Fruit fly (Drosophila melanogaster) whole organism, embryonic: ENCODE measurements around the gene Tsp5D.

Source experiments
- Abd-B ChIP-seq: fragments of 200-800 bp; sonication (Bioruptor generic); optimal IDR thresholded peaks from 2 replicates; lab custom pipeline; 2018; ENCODE audit warnings: missing biosample characterization, mild to moderate bottlenecking, missing genetic modification characterization, moderate library complexity
- Bdp1 ChIP-seq: fragments of 200-800 bp; sonication (Bioruptor generic); optimal IDR thresholded peaks from 3 replicates; lab custom pipeline; 2016; ENCODE audit warnings: missing biosample characterization, missing genetic modification characterization
- CG12071 ChIP-seq: fragments of 200-800 bp; sonication (Bioruptor generic); optimal IDR thresholded peaks from 3 replicates; lab custom pipeline; 2018; ENCODE audit warnings: missing biosample characterization, mild to moderate bottlenecking, missing genetic modification characterization
- CG13123 ChIP-seq: fragments of 200-800 bp; sonication (Bioruptor generic); optimal IDR thresholded peaks from 2 replicates; lab custom pipeline; 2016; ENCODE audit warnings: missing biosample characterization, missing genetic modification characterization
- CG13287 ChIP-seq: fragments of 200-800 bp; sonication (Bioruptor generic); IDR thresholded peaks from 2 replicates; pipeline ENCODE4 v1.3.6; 2022; ENCODE audit warnings: missing biosample characterization, missing genetic modification characterization; ENCODE audit not compliant: partially characterized antibody
- CG14965 ChIP-seq: fragments of 200-800 bp; sonication (Bioruptor generic); optimal IDR thresholded peaks from 2 replicates; lab custom pipeline; 2016; ENCODE audit warnings: missing biosample characterization, missing genetic modification characterization, borderline replicate concordance
- CG1602 ChIP-seq: fragments of 200-800 bp; sonication (Bioruptor generic); optimal IDR thresholded peaks from 3 replicates; lab custom pipeline; 2016; ENCODE audit warnings: missing biosample characterization, missing genetic modification characterization
- CG16815 ChIP-seq: fragments of 200-800 bp; sonication (Bioruptor generic); optimal IDR thresholded peaks from 3 replicates; lab custom pipeline; 2017; ENCODE audit warnings: missing biosample characterization, mild to moderate bottlenecking, missing genetic modification characterization
- CG17361 ChIP-seq: fragments of 200-800 bp; sonication (Bioruptor generic); IDR thresholded peaks from 3 replicates; pipeline ENCODE4 v1.3.6; 2022; ENCODE audit warnings: missing biosample characterization, missing genetic modification characterization
- CG3163 ChIP-seq: fragments of 200-800 bp; sonication (Bioruptor generic); optimal IDR thresholded peaks from 3 replicates; lab custom pipeline; 2016; ENCODE audit warnings: missing biosample characterization, missing genetic modification characterization
- CG3407 ChIP-seq: fragments of 200-800 bp; sonication (Bioruptor generic); optimal IDR thresholded peaks from 2 replicates; lab custom pipeline; 2018; ENCODE audit warnings: missing biosample characterization, mild to moderate bottlenecking, missing genetic modification characterization
- CG4424 ChIP-seq: fragments of 200-800 bp; sonication (Bioruptor generic); optimal IDR thresholded peaks from 3 replicates; lab custom pipeline; 2016; ENCODE audit warnings: missing biosample characterization, missing genetic modification characterization
- CG6272 ChIP-seq: fragments of 200-800 bp; sonication (Bioruptor generic); IDR thresholded peaks from 2 replicates; pipeline ENCODE4 v1.3.6; 2022; ENCODE audit warnings: missing biosample characterization, missing genetic modification characterization
- CG6791 ChIP-seq: fragments of 200-800 bp; sonication (Bioruptor generic); IDR thresholded peaks from 3 replicates; pipeline ENCODE4 v1.3.6; 2022; ENCODE audit warnings: missing biosample characterization, missing genetic modification characterization; ENCODE audit not compliant: partially characterized antibody
- CG7928 ChIP-seq: fragments of 200-800 bp; sonication (Bioruptor generic); optimal IDR thresholded peaks from 2 replicates; lab custom pipeline; 2017; ENCODE audit warnings: missing biosample characterization, mild to moderate bottlenecking, missing genetic modification characterization
- CG8359 ChIP-seq: fragments of 200-800 bp; sonication (Bioruptor generic); optimal IDR thresholded peaks from 2 replicates; lab custom pipeline; 2017; ENCODE audit warnings: missing biosample characterization, mild to moderate bottlenecking, missing genetic modification characterization, borderline replicate concordance
- CoRest ChIP-seq: fragments of 200-800 bp; sonication (Bioruptor generic); optimal IDR thresholded peaks from 3 replicates; lab custom pipeline; 2018; ENCODE audit warnings: missing biosample characterization, mild to moderate bottlenecking, missing genetic modification characterization, moderate library complexity
- Doc2 ChIP-seq: fragments of 200-800 bp; sonication (Bioruptor generic); IDR thresholded peaks from 2 replicates; pipeline ENCODE4 v1.3.6; 2022; ENCODE audit warnings: missing biosample characterization, missing genetic modification characterization
- Elba2 ChIP-seq: fragments of 200-800 bp; sonication (Bioruptor generic); optimal IDR thresholded peaks from 3 replicates; lab custom pipeline; 2016; ENCODE audit warnings: missing biosample characterization, missing genetic modification characterization
- Ets65A ChIP-seq: fragments of 200-800 bp; sonication (Bioruptor generic); peaks from one replicate; lab custom pipeline; 2016; ENCODE audit warnings: missing biosample characterization, missing genetic modification characterization
- Fer2 ChIP-seq: fragments of 200-800 bp; sonication (Bioruptor generic); optimal IDR thresholded peaks from 2 replicates; lab custom pipeline; 2018; ENCODE audit warnings: missing biosample characterization, mild to moderate bottlenecking, missing genetic modification characterization, moderate library complexity
- GATAe ChIP-seq: fragments of 200-800 bp; sonication (Bioruptor generic); conservative IDR thresholded peaks from 2 replicates; pipeline ENCODE4 v1.3.6; 2022; ENCODE audit warnings: missing biosample characterization, missing genetic modification characterization
- H2.0 ChIP-seq: fragments of 200-800 bp; sonication (Bioruptor generic); IDR thresholded peaks from 2 replicates; pipeline ENCODE4 v1.3.6; 2022; ENCODE audit warnings: missing biosample characterization, missing genetic modification characterization
- Hey ChIP-seq: fragments of 200-800 bp; sonication (Bioruptor generic); optimal IDR thresholded peaks from 3 replicates; lab custom pipeline; 2018; ENCODE audit warnings: missing biosample characterization, mild to moderate bottlenecking, missing genetic modification characterization
- HmgD ChIP-seq: fragments of 200-800 bp; sonication (Bioruptor generic); optimal IDR thresholded peaks from 3 replicates; lab custom pipeline; 2016; ENCODE audit warnings: missing biosample characterization, missing genetic modification characterization
- Lim3 ChIP-seq: fragments of 200-800 bp; sonication (Bioruptor generic); IDR thresholded peaks from 2 replicates; pipeline ENCODE4 v1.3.6; 2022; ENCODE audit warnings: missing biosample characterization, missing genetic modification characterization
- MBD-R2 ChIP-seq: fragments of 200-800 bp; sonication (Bioruptor generic); IDR thresholded peaks from 2 replicates; pipeline ENCODE4 v1.3.6; 2022; ENCODE audit warnings: missing biosample characterization, missing genetic modification characterization
- Myb ChIP-seq: fragments of 200-800 bp; sonication (Bioruptor generic); optimal IDR thresholded peaks from 2 replicates; lab custom pipeline; 2016; ENCODE audit warnings: missing biosample characterization, missing genetic modification characterization
- Nf-YB ChIP-seq: fragments of 200-800 bp; sonication (Bioruptor generic); optimal IDR thresholded peaks from 3 replicates; lab custom pipeline; 2019; ENCODE audit warnings: missing biosample characterization, mild to moderate bottlenecking, missing genetic modification characterization, moderate library complexity
- Oaz ChIP-seq: fragments of 200-800 bp; sonication (Bioruptor generic); IDR thresholded peaks from 2 replicates; pipeline ENCODE4 v1.3.6; 2022; ENCODE audit warnings: missing biosample characterization, missing genetic modification characterization
- Stat92E ChIP-seq, 3 experiments: fragments of >200 bp in 2 of 3; fragments of 200-800 bp in 1 of 3; sonication (Bioruptor generic) in 1 of 3; optimal IDR thresholded peaks; 2 replicates each; lab custom pipeline; 2017 to 2019; ENCODE audit warnings: missing biosample characterization in 3 of 3, missing genetic modification characterization in 3 of 3, mild to moderate bottlenecking in 1 of 3, moderate library complexity in 1 of 3
- Taf1 ChIP-seq: fragments of 200-800 bp; sonication (Bioruptor generic); IDR thresholded peaks from 2 replicates; pipeline ENCODE4 v1.3.6; 2022; ENCODE audit warnings: missing biosample characterization, missing genetic modification characterization
- Xrp1 ChIP-seq: fragments of 200-800 bp; sonication (Bioruptor generic); IDR thresholded peaks from 2 replicates; pipeline ENCODE4 v1.3.6; 2022; ENCODE audit warnings: missing biosample characterization, missing genetic modification characterization
- bab2 ChIP-seq: fragments of 200-800 bp; sonication (Bioruptor generic); optimal IDR thresholded peaks from 2 replicates; lab custom pipeline; 2016; ENCODE audit warnings: missing biosample characterization, missing genetic modification characterization
- btn ChIP-seq: fragments of 200-800 bp; sonication (Bioruptor generic); optimal IDR thresholded peaks from 2 replicates; lab custom pipeline; 2016; ENCODE audit warnings: missing biosample characterization, missing genetic modification characterization
- cad ChIP-seq: fragments of >200 bp; optimal IDR thresholded peaks from 2 replicates; lab custom pipeline; 2017; ENCODE audit warnings: missing biosample characterization, missing genetic modification characterization
- chm ChIP-seq: fragments of 200-800 bp; sonication (Bioruptor generic); IDR thresholded peaks from 2 replicates; pipeline ENCODE4 v1.3.6; 2022; ENCODE audit warnings: missing biosample characterization, missing genetic modification characterization
- crc ChIP-seq: fragments of 200-800 bp; sonication (Bioruptor generic); optimal IDR thresholded peaks from 2 replicates; lab custom pipeline; 2016; ENCODE audit warnings: missing biosample characterization, missing genetic modification characterization
- crp ChIP-seq, 2 experiments: fragments of 200-800 bp; sonication (Bioruptor generic); optimal IDR thresholded peaks; 2 replicates in 1 of 2; 3 replicates in 1 of 2; lab custom pipeline; 2017; ENCODE audit warnings: missing biosample characterization in 2 of 2, missing genetic modification characterization in 2 of 2, mild to moderate bottlenecking in 1 of 2, moderate library complexity in 1 of 2
- da ChIP-seq: fragments of 200-800 bp; sonication (Bioruptor generic); optimal IDR thresholded peaks from 2 replicates; lab custom pipeline; 2016; ENCODE audit warnings: missing biosample characterization, missing genetic modification characterization
- dysf ChIP-seq: fragments of 200-800 bp; sonication (Bioruptor generic); IDR thresholded peaks from 3 replicates; pipeline ENCODE4 v1.3.6; 2022; ENCODE audit warnings: missing biosample characterization, missing genetic modification characterization
- en ChIP-seq: fragments of 200-800 bp; sonication (Bioruptor generic); optimal IDR thresholded peaks from 2 replicates; lab custom pipeline; 2016; ENCODE audit warnings: missing biosample characterization, missing genetic modification characterization
- eve ChIP-seq, 2 experiments: fragments of >200 bp; optimal IDR thresholded peaks; 2 replicates each; lab custom pipeline; 2017; ENCODE audit warnings: missing biosample characterization in 2 of 2, missing genetic modification characterization in 2 of 2
- fd102C ChIP-seq: fragments of 200-800 bp; sonication (Bioruptor generic); optimal IDR thresholded peaks from 2 replicates; lab custom pipeline; 2018; ENCODE audit warnings: missing biosample characterization, mild to moderate bottlenecking, missing genetic modification characterization, moderate library complexity
- odd ChIP-seq: fragments of 200-800 bp; sonication (Bioruptor generic); optimal IDR thresholded peaks from 2 replicates; lab custom pipeline; 2017; ENCODE audit warnings: missing biosample characterization, mild to moderate bottlenecking, missing genetic modification characterization
- phol ChIP-seq: fragments of 200-800 bp; sonication (Bioruptor generic); optimal IDR thresholded peaks from 3 replicates; lab custom pipeline; 2018; ENCODE audit warnings: missing biosample characterization, mild to moderate bottlenecking, missing genetic modification characterization, moderate library complexity
- pnt ChIP-seq: fragments of 200-800 bp; sonication (Bioruptor generic); optimal IDR thresholded peaks from 3 replicates; lab custom pipeline; 2016; ENCODE audit warnings: missing biosample characterization, missing genetic modification characterization
- row ChIP-seq: fragments of 200-800 bp; sonication (Bioruptor generic); IDR thresholded peaks from 3 replicates; pipeline ENCODE4 v1.3.6; 2022; ENCODE audit warnings: missing biosample characterization, missing genetic modification characterization
- unpg ChIP-seq: fragments of 200-800 bp; sonication (Bioruptor generic); optimal IDR thresholded peaks from 3 replicates; lab custom pipeline; 2018; ENCODE audit warnings: missing biosample characterization, mild to moderate bottlenecking, missing genetic modification characterization, moderate library complexity
- vvl ChIP-seq: fragments of 200-800 bp; sonication (Bioruptor generic); IDR thresholded peaks from 2 replicates; pipeline ENCODE4 v1.3.6; 2022; ENCODE audit warnings: missing biosample characterization, missing genetic modification characterization

Gene Tsp5D

DNA sequence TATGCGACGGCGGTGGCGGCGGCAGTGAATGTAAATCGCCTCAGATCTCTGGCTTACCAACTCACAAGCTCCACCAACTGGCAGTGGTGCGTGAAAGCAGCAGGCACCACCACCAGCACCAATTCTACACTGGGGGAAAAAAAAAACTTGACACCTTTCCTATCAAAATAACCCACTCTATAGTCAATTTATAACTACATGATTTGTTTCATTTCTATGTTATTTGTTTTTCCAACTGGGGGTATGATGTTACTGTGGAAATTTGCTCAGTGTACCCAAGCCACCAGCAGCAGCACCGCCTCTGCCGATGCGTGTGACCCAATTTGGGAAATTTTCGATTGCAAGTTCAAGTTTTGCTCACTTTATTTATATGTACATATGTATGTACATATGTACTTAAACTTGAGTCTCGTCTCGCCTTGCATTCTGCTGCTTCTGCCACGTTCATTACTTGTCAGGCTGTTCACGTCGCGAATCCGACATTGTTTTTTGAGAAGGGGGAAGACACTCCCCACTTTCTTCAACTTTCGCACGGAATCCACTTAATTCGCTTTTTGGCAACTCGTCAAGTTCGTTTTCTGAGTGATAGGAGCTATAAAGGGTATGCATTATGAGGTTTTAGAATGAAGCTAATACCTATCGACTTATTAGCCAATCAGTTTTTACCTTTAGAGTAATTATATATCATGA, 15.4 kb downstream of the Tsp5D start (continued):
- TF ChIP-seq Stat92E (GFP tag; optimal IDR thresholded peaks at IDR 0.05; lab: Kevin White, UChicago) (no peak), CG6791 (GFP tag; lab: Robert Waterston, UW) (no peak), CG14965 (GFP tag; lab: Kevin White, UChicago) (no peak), crp (GFP tag; optimal IDR thresholded peaks at IDR 0.05; lab: Kevin White, UChicago) (no peak), CG13287 (GFP tag; lab: Robert Waterston, UW) (no peak), CG3407 (GFP tag; lab: Kevin White, UChicago) (no peak), CG1602 (GFP tag; lab: Kevin White, UChicago) (peak; percentile 18), vvl (GFP tag; lab: Robert Waterston, UW) (peak; percentile 78), cad (GFP tag; lab: Kevin White, UChicago) (no peak), Fer2 (no peak), en (GFP tag; lab: Kevin White, UChicago) (no peak), dysf (GFP tag; lab: Robert Waterston, UW) (peak; percentile 47; the same call in 2 of the 3 replicates), HmgD (no peak), GATAe (no peak), pnt (GFP tag; lab: Kevin White, UChicago) (peak; percentile 15), phol (tag; lab: Kevin White, UChicago) (peak; percentile 25), CG12071 (GFP tag; lab: Kevin White, UChicago) (no peak), da (GFP tag; lab: Kevin White, UChicago) (no peak), CG6272 (GFP tag; lab: Robert Waterston, UW) (no peak), CG13123 (no peak), CoRest (tag; lab: Kevin White, UChicago) (no peak), Hey (tag; lab: Kevin White, UChicago) (no peak), Taf1 (GFP tag; lab: Robert Waterston, UW) (no peak), fd102C (GFP tag; lab: Kevin White, UChicago) (no peak), CG8359 (GFP tag; lab: Kevin White, UChicago) (no peak), bab2 (GFP tag; lab: Kevin White, UChicago) (no peak), Nf-YB (no peak), Myb (GFP tag; lab: Kevin White, UChicago) (no peak), CG17361 (GFP tag; lab: Robert Waterston, UW) (0 out of 3 replicates have a peak, but pooled peaks have one; percentile 16), chm (GFP tag; lab: Robert Waterston, UW) (no peak), CG7928 (GFP tag; lab: Kevin White, UChicago) (no peak), Bdp1 (GFP tag; lab: Kevin White, UChicago) (no peak), Doc2 (no peak), MBD-R2 (GFP tag; lab: Robert Waterston, UW) (no peak), CG16815 (no peak), btn (GFP tag; lab: Kevin White, UChicago) (no peak), H2.0 (GFP tag; lab: Robert Waterston, UW) (peak; percentile 41; the same call in 1 of the 2 replicates), eve (GFP tag; optimal IDR thresholded peaks at IDR 0.05; lab: Kevin White, UChicago) (no peak), Xrp1 (GFP tag; lab: Robert Waterston, UW) (peak; percentile 60; the same call in 1 of the 2 replicates), odd (GFP tag; lab: Kevin White, UChicago) (no peak), unpg (peak; percentile 1), Elba2 (GFP tag; lab: Kevin White, UChicago) (no peak), Lim3 (GFP tag; lab: Robert Waterston, UW) (no peak), CG3163 (GFP tag; lab: Kevin White, UChicago) (no peak), CG4424 (GFP tag; lab: Kevin White, UChicago) (no peak), Abd-B (GFP tag; lab: Kevin White, UChicago) (no peak), crc (GFP tag; lab: Kevin White, UChicago) (no peak), Ets65A (peak; percentile 43), row (GFP tag; lab: Robert Waterston, UW) (peak; percentile 37; the same call in 2 of the 3 replicates), Oaz (GFP tag; lab: Robert Waterston, UW) (no peak)
